Worm (Caenorhabditis elegans): ENCODE results near the gene M01H9.5.
A peak's percentile ranks its signal among the peaks of the same experiment; 100 is the strongest.

The M01H9.5 gene

ce11 chrIV:4513269-4513819, 48.1 kb downstream of the M01H9.5 start, which contains the start of gene sar-1 (continued):
- TF ChIP-seq let-526 (GFP tag; IDR thresholded peaks at IDR 0.05) = 0 out of 2 replicates have a peak, but pooled peaks have one; percentile 7
- peak; percentile 68 for TF ChIP-seq chd-7 (tag; optimal IDR thresholded peaks at IDR 0.05)
- TF ChIP-seq dox-1 (GFP tag; IDR thresholded peaks at IDR 0.05) = peak; percentile 85
- TF ChIP-seq attf-6 (GFP tag; IDR thresholded peaks at IDR 0.05) = peak; percentile 62; the same call in 1 of the 2 replicates
- TF ChIP-seq ceh-91 (GFP tag; IDR thresholded peaks at IDR 0.05) = 0 out of 2 replicates have a peak, but pooled peaks have one; percentile 43
- no peak for TF ChIP-seq T26A5.8 (tag; optimal IDR thresholded peaks at IDR 0.05)
- no peak for TF ChIP-seq ZK185.1 (tag; optimal IDR thresholded peaks at IDR 0.05; ENCODE audit: poor library complexity, severe bottlenecking)
- TF ChIP-seq nfya-1 (tag; optimal IDR thresholded peaks at IDR 0.05; ENCODE audit: borderline replicate concordance, insufficient read depth) = no peak
- peak; percentile 17 for TF ChIP-seq dpl-1 (GFP tag; optimal IDR thresholded peaks at IDR 0.05)
- no peak for TF ChIP-seq zim-3 (tag; optimal IDR thresholded peaks at IDR 0.05)
- no peak for TF ChIP-seq unc-62 (GFP tag; optimal IDR thresholded peaks at IDR 0.05)
- TF ChIP-seq die-1 (tag; optimal IDR thresholded peaks at IDR 0.05) = no peak
- TF ChIP-seq snpc-1.1 (tag; optimal IDR thresholded peaks at IDR 0.05; ENCODE audit: insufficient read depth) = no peak
- no peak for TF ChIP-seq mxl-1 (tag; optimal IDR thresholded peaks at IDR 0.05)
- TF ChIP-seq K11D2.4 (GFP tag; IDR thresholded peaks at IDR 0.05) = peak; percentile 82
- TF ChIP-seq akir-1 (GFP tag; optimal IDR thresholded peaks at IDR 0.05) = no peak
- TF ChIP-seq D2030.7 (GFP tag; IDR thresholded peaks at IDR 0.05) = peak; percentile 66
- no peak for TF ChIP-seq lsy-27 (tag; optimal IDR thresholded peaks at IDR 0.05; ENCODE audit: borderline replicate concordance, insufficient read depth)
- TF ChIP-seq F23B12.7 (tag; optimal IDR thresholded peaks at IDR 0.05; ENCODE audit: insufficient read depth) = peak; percentile 8
- no peak for TF ChIP-seq Y79H2A.3 (GFP tag; conservative IDR thresholded peaks at IDR 0.05)
- TF ChIP-seq egl-18 (GFP tag; IDR thresholded peaks at IDR 0.05) = no peak
- TF ChIP-seq cebp-2 (GFP tag; IDR thresholded peaks at IDR 0.05) = no peak
- TF ChIP-seq C17E4.6 (GFP tag; IDR thresholded peaks at IDR 0.05) = peak; percentile 33; the same call in 1 of the 2 replicates
- no peak for TF ChIP-seq B0035.1 (tag; optimal IDR thresholded peaks at IDR 0.05)
- peak; percentile 21 for TF ChIP-seq atf-7 (tag; optimal IDR thresholded peaks at IDR 0.05)
- TF ChIP-seq F22D6.2 (tag; optimal IDR thresholded peaks at IDR 0.05) = peak; percentile 32
- peak; percentile 59 for TF ChIP-seq attf-5 (GFP tag; optimal IDR thresholded peaks at IDR 0.05)
- peak; percentile 51 for TF ChIP-seq ztf-26 (tag; optimal IDR thresholded peaks at IDR 0.05)
- no peak for TF ChIP-seq ztf-3 (GFP tag; optimal IDR thresholded peaks at IDR 0.05)
- TF ChIP-seq sea-2 (GFP tag; IDR thresholded peaks at IDR 0.05) = no peak
- peak in 2 of 3 experiments; percentile 43 to 76 for TF ChIP-seq lin-35 (GFP tag; optimal IDR thresholded peaks at IDR 0.05)
- no peak for TF ChIP-seq nhr-90 (tag; optimal IDR thresholded peaks at IDR 0.05)
- TF ChIP-seq snpc-1.3 (tag; optimal IDR thresholded peaks at IDR 0.05; ENCODE audit: insufficient read depth) = no peak
- TF ChIP-seq nhr-27 (tag; optimal IDR thresholded peaks at IDR 0.05) = no peak
- peak; percentile 98 for TF ChIP-seq let-607 (tag; optimal IDR thresholded peaks at IDR 0.05)
- no peak for TF ChIP-seq ztf-6 (GFP tag; IDR thresholded peaks at IDR 0.05)
- TF ChIP-seq rpc-1 (optimal IDR thresholded peaks at IDR 0.05) = no peak
- no peak for TF ChIP-seq rpc-1 (tag; optimal IDR thresholded peaks at IDR 0.05)
- TF ChIP-seq tbx-9 (tag; optimal IDR thresholded peaks at IDR 0.05; ENCODE audit: borderline replicate concordance) = no peak
- no peak for TF ChIP-seq pha-4 (tag; optimal IDR thresholded peaks at IDR 0.05)
- TF ChIP-seq hsf-1 (GFP tag; IDR thresholded peaks at IDR 0.05) = peak; percentile 61; the same call in 1 of the 2 replicates
- TF ChIP-seq repo-1 (tag; optimal IDR thresholded peaks at IDR 0.05) = peak; percentile 39
- TF ChIP-seq lsl-1 (GFP tag; optimal IDR thresholded peaks at IDR 0.05) = peak; percentile 61
- no peak for TF ChIP-seq T07F8.4 (tag; optimal IDR thresholded peaks at IDR 0.05)
- TF ChIP-seq ztf-22 (GFP tag; optimal IDR thresholded peaks at IDR 0.05) = no peak
- no peak for TF ChIP-seq F52B5.7 (tag; optimal IDR thresholded peaks at IDR 0.05)
- no peak for TF ChIP-seq nfya-2 (GFP tag; IDR thresholded peaks at IDR 0.05)
